Fruit fly (Drosophila melanogaster) whole organism, adult: Measurements from ENCODE around the gene Trxr1.
A peak's percentile ranks its signal among the peaks of the same experiment; 100 is the strongest.

Experiments used
- CG11617 ChIP-seq: fragments of 200-800 bp; sonication (Bioruptor generic); optimal IDR thresholded peaks from 2 replicates; lab custom pipeline; 2017; ENCODE audit warnings: mild to moderate bottlenecking, missing biosample characterization, missing genetic modification reagents, missing genetic modification characterization
- CG12768 ChIP-seq: fragments of 200-800 bp; sonication (Bioruptor generic); optimal IDR thresholded peaks from 2 replicates; lab custom pipeline; 2017; ENCODE audit warnings: missing biosample characterization, missing genetic modification characterization, mild to moderate bottlenecking, moderate library complexity, missing genetic modification reagents
- CG14711 ChIP-seq: fragments of 200-800 bp; sonication (Bioruptor generic); optimal IDR thresholded peaks from 2 replicates; lab custom pipeline; 2018; ENCODE audit warnings: missing biosample characterization, mild to moderate bottlenecking, missing genetic modification characterization, moderate library complexity
- CG1620 ChIP-seq: fragments of 200-800 bp; sonication (Bioruptor generic); optimal IDR thresholded peaks from 2 replicates; lab custom pipeline; 2016; ENCODE audit warnings: missing biosample characterization, missing genetic modification characterization
- CG33017 ChIP-seq: fragments of 200-800 bp; sonication (Bioruptor generic); optimal IDR thresholded peaks from 2 replicates; lab custom pipeline; 2018; ENCODE audit warnings: missing biosample characterization, mild to moderate bottlenecking, missing genetic modification characterization, moderate library complexity
- CG5204 ChIP-seq: fragments of 200-800 bp; sonication (Bioruptor generic); optimal IDR thresholded peaks from 2 replicates; lab custom pipeline; 2016; ENCODE audit warnings: missing biosample characterization, missing genetic modification characterization
- CG7045 ChIP-seq: fragments of 200-800 bp; sonication (Bioruptor generic); optimal IDR thresholded peaks from 2 replicates; lab custom pipeline; 2017; ENCODE audit warnings: missing biosample characterization, mild to moderate bottlenecking, missing genetic modification characterization
- CG7101 ChIP-seq: fragments of 200-800 bp; sonication (Bioruptor generic); optimal IDR thresholded peaks from 2 replicates; lab custom pipeline; 2018; ENCODE audit warnings: missing biosample characterization, mild to moderate bottlenecking, missing genetic modification characterization, moderate library complexity
- Clk ChIP-seq: fragments of 200-800 bp; sonication (Bioruptor generic); optimal IDR thresholded peaks from 2 replicates; lab custom pipeline; 2017; ENCODE audit warnings: missing biosample characterization, missing genetic modification characterization
- Crg-1 ChIP-seq: fragments of 200-800 bp; sonication (Bioruptor generic); optimal IDR thresholded peaks from 2 replicates; lab custom pipeline; 2016; ENCODE audit warnings: missing biosample characterization, missing genetic modification characterization
- Hr96 ChIP-seq: fragments of 200-800 bp; sonication (Bioruptor generic); optimal IDR thresholded peaks from 2 replicates; lab custom pipeline; 2016; ENCODE audit warnings: missing biosample characterization, missing genetic modification characterization
- Mnt ChIP-seq: fragments of 200-800 bp; sonication (Bioruptor generic); optimal IDR thresholded peaks from 2 replicates; lab custom pipeline; 2016; ENCODE audit warnings: missing biosample characterization, mild to moderate bottlenecking, missing genetic modification characterization
- bab1 ChIP-seq: fragments of 200-800 bp; sonication (Bioruptor generic); optimal IDR thresholded peaks from 3 replicates; lab custom pipeline; 2019; ENCODE audit warnings: missing biosample characterization, mild to moderate bottlenecking, missing genetic modification characterization, moderate library complexity
- cic ChIP-seq: fragments of 200-800 bp; sonication (Bioruptor generic); optimal IDR thresholded peaks from 2 replicates; lab custom pipeline; 2017; ENCODE audit warnings: missing biosample characterization, mild to moderate bottlenecking, missing genetic modification characterization, moderate library complexity
- cnc ChIP-seq, 2 experiments: fragments of >200 bp; optimal IDR thresholded peaks; 2 replicates each; lab custom pipeline; 2017
- kay ChIP-seq: fragments of 200-800 bp; sonication (Bioruptor generic); peaks from one replicate; lab custom pipeline; 2016; ENCODE audit warnings: missing biosample characterization, missing genetic modification characterization, borderline replicate concordance
- ovo ChIP-seq: fragments of 200-800 bp; sonication (Bioruptor generic); optimal IDR thresholded peaks from 2 replicates; lab custom pipeline; 2016; ENCODE audit warnings: missing biosample characterization, missing genetic modification characterization
- pad ChIP-seq: fragments of 200-800 bp; sonication (Bioruptor generic); optimal IDR thresholded peaks from 3 replicates; lab custom pipeline; 2017; ENCODE audit warnings: missing biosample characterization, missing genetic modification characterization, mild to moderate bottlenecking, moderate library complexity, missing genetic modification reagents
- tj ChIP-seq: fragments of 200-800 bp; sonication (Bioruptor generic); optimal IDR thresholded peaks from 3 replicates; lab custom pipeline; 2017; ENCODE audit warnings: missing biosample characterization, mild to moderate bottlenecking, missing genetic modification characterization, moderate library complexity
- toe ChIP-seq: fragments of 200-800 bp; sonication (Bioruptor generic); optimal IDR thresholded peaks from 2 replicates; lab custom pipeline; 2016; ENCODE audit warnings: missing biosample characterization, missing genetic modification characterization

The Trxr1 gene

DNA sequence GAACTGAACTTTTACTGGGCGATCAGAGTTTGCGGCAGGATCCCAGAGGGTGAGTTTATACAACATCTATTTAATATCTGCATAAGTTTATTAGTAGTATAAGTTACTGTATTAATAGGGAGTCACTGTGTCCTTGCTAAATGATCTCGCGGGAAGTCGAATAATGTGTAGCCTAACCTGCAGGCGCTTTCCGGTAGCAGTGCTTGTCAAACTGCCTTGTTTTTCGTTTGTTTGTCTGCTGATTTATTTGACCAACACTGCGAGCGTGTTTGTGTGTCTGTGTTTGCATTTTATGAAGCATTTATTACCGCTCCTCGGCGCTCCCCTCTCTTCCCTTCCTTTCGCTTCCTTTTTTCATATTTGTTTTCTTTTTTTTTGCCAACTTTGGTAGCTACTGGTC, 31.7 kb upstream of the Trxr1 start:
- no peak for TF ChIP-seq Mnt (GFP tag; lab: Kevin White, UChicago)
- no peak for TF ChIP-seq CG14711 (tag; lab: Kevin White, UChicago)
- TF ChIP-seq Clk = no peak
- no peak for TF ChIP-seq CG5204 (GFP tag; lab: Kevin White, UChicago)
- no peak for TF ChIP-seq Crg-1 (GFP tag; lab: Kevin White, UChicago)
- TF ChIP-seq tj = no peak

DNA sequence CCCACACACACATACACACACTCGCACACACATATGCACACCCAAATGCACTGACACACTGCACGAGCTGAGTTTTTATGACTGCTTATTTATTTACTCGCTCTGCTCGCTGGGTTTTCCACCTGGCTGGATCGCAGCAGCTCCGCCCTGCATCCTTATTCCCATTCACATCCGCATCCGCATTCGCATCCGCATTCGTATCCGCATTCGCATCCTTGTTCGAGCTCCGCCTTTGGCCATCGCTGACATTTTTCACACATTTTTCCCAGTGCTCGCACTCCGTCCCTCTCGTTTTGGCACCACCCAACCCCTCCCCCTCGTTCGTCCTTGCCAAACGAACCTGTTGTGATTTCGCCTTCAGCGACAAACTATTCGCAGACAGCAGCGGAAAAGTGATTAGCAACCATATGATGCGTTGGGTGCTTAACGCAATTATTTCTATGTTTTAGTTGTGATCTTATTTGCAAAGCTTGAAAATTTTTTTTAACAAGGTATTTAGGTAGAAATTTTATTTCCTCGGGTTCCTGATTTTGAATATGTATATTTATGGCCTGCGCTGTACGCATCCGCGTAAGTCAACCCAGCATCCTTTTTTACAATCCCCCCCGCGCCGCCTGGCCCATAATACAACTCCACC, 31.1 kb upstream of the Trxr1 start:
- TF ChIP-seq CG7101 (tag; lab: Kevin White, UChicago) (peak; percentile 36), pad (GFP tag; lab: Kevin White, UChicago) (no peak), Hr96 (GFP tag; lab: Kevin White, UChicago) (peak; percentile 23), kay (GFP tag; lab: Kevin White, UChicago) (no peak), CG7045 (GFP tag; lab: Kevin White, UChicago) (peak; percentile 24), CG14711 (tag; lab: Kevin White, UChicago) (peak; percentile 4), cnc (optimal IDR thresholded peaks at IDR 0.05; lab: Kevin White, UChicago) (no peak), Mnt (GFP tag; lab: Kevin White, UChicago) (no peak), CG33017 (tag; lab: Kevin White, UChicago) (no peak), toe (no peak), cic (GFP tag; lab: Kevin White, UChicago) (no peak), Crg-1 (GFP tag; lab: Kevin White, UChicago) (no peak), Clk (peak; percentile 16), CG11617 (GFP tag; lab: Kevin White, UChicago) (no peak), CG12768 (GFP tag; lab: Kevin White, UChicago) (peak; percentile 24), CG1620 (GFP tag; lab: Kevin White, UChicago) (no peak), CG5204 (GFP tag; lab: Kevin White, UChicago) (peak; percentile 6), tj (no peak), ovo (GFP tag; lab: Kevin White, UChicago) (no peak), bab1 (GFP tag; lab: Kevin White, UChicago) (no peak)

DNA sequence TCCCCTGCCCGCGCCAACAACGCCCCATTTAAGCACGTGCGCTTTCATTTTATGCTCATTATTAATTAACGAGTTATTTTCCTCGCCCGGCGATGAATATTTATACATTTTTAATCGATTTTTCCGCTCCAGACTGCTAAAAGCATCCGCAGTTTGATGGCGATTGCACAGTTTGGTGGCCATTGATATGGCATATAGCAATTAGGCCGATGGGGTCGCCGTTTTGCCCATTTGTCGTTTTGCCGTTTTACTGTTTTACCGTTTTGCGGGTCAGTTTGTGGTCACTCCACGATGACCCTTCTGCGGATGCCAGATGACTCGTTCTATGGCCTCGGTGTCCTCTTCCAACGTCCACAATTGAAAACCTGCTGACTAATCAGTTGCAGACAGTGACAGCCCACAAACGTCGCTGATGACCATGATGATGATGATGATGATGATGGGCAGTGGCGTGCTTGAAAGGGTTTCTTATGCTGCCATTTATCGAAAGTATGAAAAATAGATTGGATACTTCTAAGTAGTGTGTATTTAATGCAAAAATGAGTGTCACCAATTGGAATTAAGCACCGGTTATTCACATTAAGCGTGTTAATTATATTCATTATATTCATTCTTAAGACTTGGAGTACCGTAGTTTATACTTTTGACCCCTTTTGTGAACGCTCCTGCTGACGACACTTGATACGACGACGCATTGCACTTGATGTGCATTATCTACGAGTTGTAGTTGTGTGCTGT, 30.4 kb upstream of the Trxr1 start:
- TF ChIP-seq CG33017 (tag; lab: Kevin White, UChicago) (no peak), CG7045 (GFP tag; lab: Kevin White, UChicago) (no peak), CG14711 (tag; lab: Kevin White, UChicago) (no peak), CG11617 (GFP tag; lab: Kevin White, UChicago) (peak; percentile 31), bab1 (GFP tag; lab: Kevin White, UChicago) (no peak), CG7101 (tag; lab: Kevin White, UChicago) (peak; percentile 49), CG5204 (GFP tag; lab: Kevin White, UChicago) (no peak), tj (peak; percentile 78), ovo (GFP tag; lab: Kevin White, UChicago) (peak; percentile 13), pad (GFP tag; lab: Kevin White, UChicago) (no peak), Clk (no peak), toe (no peak), kay (GFP tag; lab: Kevin White, UChicago) (no peak), Hr96 (GFP tag; lab: Kevin White, UChicago) (no peak)

DNA sequence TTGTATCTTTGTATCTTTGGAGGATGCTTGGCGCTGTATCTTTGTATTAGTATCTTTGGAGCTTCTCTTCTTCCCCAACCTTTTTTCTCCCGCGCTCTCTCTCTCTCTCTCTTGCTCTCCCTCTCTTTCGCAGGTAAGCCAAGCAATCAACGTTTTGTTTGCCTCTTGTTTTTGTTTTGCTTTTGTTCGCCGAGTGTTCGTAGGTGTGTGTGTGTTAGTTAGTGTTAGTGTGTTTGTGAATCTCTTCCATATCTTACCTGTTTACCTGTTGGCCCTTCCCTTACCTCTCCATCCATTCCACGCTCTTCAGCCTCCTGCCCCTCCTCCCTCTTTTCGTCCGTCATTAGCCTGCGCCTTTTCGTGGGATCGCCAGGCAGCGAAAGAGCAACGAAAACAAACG, 28.3 kb upstream of the Trxr1 start:
- no peak for TF ChIP-seq Clk
- TF ChIP-seq CG33017 (tag; lab: Kevin White, UChicago) = no peak
- no peak for TF ChIP-seq ovo (GFP tag; lab: Kevin White, UChicago)
- TF ChIP-seq toe = no peak
- TF ChIP-seq CG7045 (GFP tag; lab: Kevin White, UChicago) = no peak

DNA sequence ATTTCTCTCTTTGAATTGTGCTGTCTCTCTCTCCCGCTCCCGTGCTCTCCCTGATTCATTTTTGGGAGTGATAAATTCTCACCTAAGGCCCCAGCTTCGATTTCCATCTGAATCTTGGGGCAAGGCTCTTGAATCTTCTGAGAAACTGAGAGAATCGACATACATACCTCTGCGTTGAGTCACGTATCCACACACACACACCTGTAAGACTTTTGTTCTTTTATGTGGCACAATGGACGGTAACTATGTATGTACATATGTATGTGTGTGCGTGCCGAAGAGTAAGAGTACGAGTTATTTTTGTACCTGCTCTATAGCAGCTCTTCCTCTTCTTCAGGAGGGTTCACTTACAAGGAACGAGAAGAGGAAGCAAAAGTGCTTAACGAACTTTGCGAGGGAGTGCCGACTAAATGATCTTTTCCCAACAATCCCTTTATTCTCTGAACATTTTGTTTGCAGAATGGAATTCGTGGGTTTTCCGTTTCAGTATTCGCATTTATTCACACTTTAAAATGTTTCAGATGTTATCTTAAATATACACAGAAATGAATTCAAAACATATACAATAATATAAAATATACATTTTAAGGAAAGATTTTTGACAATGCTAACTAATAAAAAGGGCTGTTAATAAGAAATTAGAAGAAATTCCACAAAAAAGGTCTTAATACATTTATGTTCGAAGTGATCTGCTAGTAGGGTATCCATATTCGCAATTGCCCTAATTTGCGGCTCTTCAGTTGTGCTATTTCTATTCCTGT, 27.1 kb upstream of the Trxr1 start:
- TF ChIP-seq cnc (optimal IDR thresholded peaks at IDR 0.05; lab: Kevin White, UChicago) = no peak
- no peak for TF ChIP-seq Clk
- no peak for TF ChIP-seq CG11617 (GFP tag; lab: Kevin White, UChicago)
- TF ChIP-seq CG12768 (GFP tag; lab: Kevin White, UChicago) = no peak
- TF ChIP-seq tj = no peak
- TF ChIP-seq CG1620 (GFP tag; lab: Kevin White, UChicago) = no peak
- no peak for TF ChIP-seq CG7045 (GFP tag; lab: Kevin White, UChicago)
- TF ChIP-seq Hr96 (GFP tag; lab: Kevin White, UChicago) = no peak
- no peak for TF ChIP-seq kay (GFP tag; lab: Kevin White, UChicago)
- TF ChIP-seq Crg-1 (GFP tag; lab: Kevin White, UChicago) = no peak
- no peak for TF ChIP-seq cic (GFP tag; lab: Kevin White, UChicago)
- no peak for TF ChIP-seq toe
- no peak for TF ChIP-seq CG33017 (tag; lab: Kevin White, UChicago)
- no peak for TF ChIP-seq CG5204 (GFP tag; lab: Kevin White, UChicago)
- no peak for TF ChIP-seq CG14711 (tag; lab: Kevin White, UChicago)
- no peak for TF ChIP-seq pad (GFP tag; lab: Kevin White, UChicago)
- no peak for TF ChIP-seq ovo (GFP tag; lab: Kevin White, UChicago)
- no peak for TF ChIP-seq bab1 (GFP tag; lab: Kevin White, UChicago)
- TF ChIP-seq CG7101 (tag; lab: Kevin White, UChicago) = no peak
